Fruit fly (Drosophila melanogaster): Measurements from ENCODE around the gene vls.

dm6 chr2L:20072095-20072494 is 6.6 kb upstream of the vls start, which contains the start of gene CG10730:
- TF ChIP-seq jim (GFP tag; optimal IDR thresholded peaks at IDR 0.05) (no peak), pan (optimal IDR thresholded peaks at IDR 0.05) (no peak)

Data from whole organism, wandering third instar larva.